Fruit fly (Drosophila melanogaster) whole organism, adult: Measurements from ENCODE around the gene miple2.

Experiments
- CG11617 ChIP-seq: fragments of 200-800 bp; sonication (Bioruptor generic); optimal IDR thresholded peaks from 2 replicates; lab custom pipeline; 2017; ENCODE audit warnings: mild to moderate bottlenecking, missing biosample characterization, missing genetic modification reagents, missing genetic modification characterization
- CG12768 ChIP-seq: fragments of 200-800 bp; sonication (Bioruptor generic); optimal IDR thresholded peaks from 2 replicates; lab custom pipeline; 2017; ENCODE audit warnings: missing biosample characterization, missing genetic modification characterization, mild to moderate bottlenecking, moderate library complexity, missing genetic modification reagents
- CG14711 ChIP-seq: fragments of 200-800 bp; sonication (Bioruptor generic); optimal IDR thresholded peaks from 2 replicates; lab custom pipeline; 2018; ENCODE audit warnings: missing biosample characterization, mild to moderate bottlenecking, missing genetic modification characterization, moderate library complexity
- CG1620 ChIP-seq: fragments of 200-800 bp; sonication (Bioruptor generic); optimal IDR thresholded peaks from 2 replicates; lab custom pipeline; 2016; ENCODE audit warnings: missing biosample characterization, missing genetic modification characterization
- CG33017 ChIP-seq: fragments of 200-800 bp; sonication (Bioruptor generic); optimal IDR thresholded peaks from 2 replicates; lab custom pipeline; 2018; ENCODE audit warnings: missing biosample characterization, mild to moderate bottlenecking, missing genetic modification characterization, moderate library complexity
- CG5204 ChIP-seq: fragments of 200-800 bp; sonication (Bioruptor generic); optimal IDR thresholded peaks from 2 replicates; lab custom pipeline; 2016; ENCODE audit warnings: missing biosample characterization, missing genetic modification characterization
- CG7045 ChIP-seq: fragments of 200-800 bp; sonication (Bioruptor generic); optimal IDR thresholded peaks from 2 replicates; lab custom pipeline; 2017; ENCODE audit warnings: missing biosample characterization, mild to moderate bottlenecking, missing genetic modification characterization
- CG7101 ChIP-seq: fragments of 200-800 bp; sonication (Bioruptor generic); optimal IDR thresholded peaks from 2 replicates; lab custom pipeline; 2018; ENCODE audit warnings: missing biosample characterization, mild to moderate bottlenecking, missing genetic modification characterization, moderate library complexity
- Clk ChIP-seq: fragments of 200-800 bp; sonication (Bioruptor generic); optimal IDR thresholded peaks from 2 replicates; lab custom pipeline; 2017; ENCODE audit warnings: missing biosample characterization, missing genetic modification characterization
- Crg-1 ChIP-seq: fragments of 200-800 bp; sonication (Bioruptor generic); optimal IDR thresholded peaks from 2 replicates; lab custom pipeline; 2016; ENCODE audit warnings: missing biosample characterization, missing genetic modification characterization
- Hr96 ChIP-seq: fragments of 200-800 bp; sonication (Bioruptor generic); optimal IDR thresholded peaks from 2 replicates; lab custom pipeline; 2016; ENCODE audit warnings: missing biosample characterization, missing genetic modification characterization
- Mnt ChIP-seq: fragments of 200-800 bp; sonication (Bioruptor generic); optimal IDR thresholded peaks from 2 replicates; lab custom pipeline; 2016; ENCODE audit warnings: missing biosample characterization, mild to moderate bottlenecking, missing genetic modification characterization
- bab1 ChIP-seq: fragments of 200-800 bp; sonication (Bioruptor generic); optimal IDR thresholded peaks from 3 replicates; lab custom pipeline; 2019; ENCODE audit warnings: missing biosample characterization, mild to moderate bottlenecking, missing genetic modification characterization, moderate library complexity
- cic ChIP-seq: fragments of 200-800 bp; sonication (Bioruptor generic); optimal IDR thresholded peaks from 2 replicates; lab custom pipeline; 2017; ENCODE audit warnings: missing biosample characterization, mild to moderate bottlenecking, missing genetic modification characterization, moderate library complexity
- cnc ChIP-seq, 2 experiments: fragments of >200 bp; optimal IDR thresholded peaks; 2 replicates each; lab custom pipeline; 2017
- kay ChIP-seq: fragments of 200-800 bp; sonication (Bioruptor generic); peaks from one replicate; lab custom pipeline; 2016; ENCODE audit warnings: missing biosample characterization, missing genetic modification characterization, borderline replicate concordance
- ovo ChIP-seq: fragments of 200-800 bp; sonication (Bioruptor generic); optimal IDR thresholded peaks from 2 replicates; lab custom pipeline; 2016; ENCODE audit warnings: missing biosample characterization, missing genetic modification characterization
- pad ChIP-seq: fragments of 200-800 bp; sonication (Bioruptor generic); optimal IDR thresholded peaks from 3 replicates; lab custom pipeline; 2017; ENCODE audit warnings: missing biosample characterization, missing genetic modification characterization, mild to moderate bottlenecking, moderate library complexity, missing genetic modification reagents
- tj ChIP-seq: fragments of 200-800 bp; sonication (Bioruptor generic); optimal IDR thresholded peaks from 3 replicates; lab custom pipeline; 2017; ENCODE audit warnings: missing biosample characterization, mild to moderate bottlenecking, missing genetic modification characterization, moderate library complexity
- toe ChIP-seq: fragments of 200-800 bp; sonication (Bioruptor generic); optimal IDR thresholded peaks from 2 replicates; lab custom pipeline; 2016; ENCODE audit warnings: missing biosample characterization, missing genetic modification characterization

Gene miple2

DNA sequence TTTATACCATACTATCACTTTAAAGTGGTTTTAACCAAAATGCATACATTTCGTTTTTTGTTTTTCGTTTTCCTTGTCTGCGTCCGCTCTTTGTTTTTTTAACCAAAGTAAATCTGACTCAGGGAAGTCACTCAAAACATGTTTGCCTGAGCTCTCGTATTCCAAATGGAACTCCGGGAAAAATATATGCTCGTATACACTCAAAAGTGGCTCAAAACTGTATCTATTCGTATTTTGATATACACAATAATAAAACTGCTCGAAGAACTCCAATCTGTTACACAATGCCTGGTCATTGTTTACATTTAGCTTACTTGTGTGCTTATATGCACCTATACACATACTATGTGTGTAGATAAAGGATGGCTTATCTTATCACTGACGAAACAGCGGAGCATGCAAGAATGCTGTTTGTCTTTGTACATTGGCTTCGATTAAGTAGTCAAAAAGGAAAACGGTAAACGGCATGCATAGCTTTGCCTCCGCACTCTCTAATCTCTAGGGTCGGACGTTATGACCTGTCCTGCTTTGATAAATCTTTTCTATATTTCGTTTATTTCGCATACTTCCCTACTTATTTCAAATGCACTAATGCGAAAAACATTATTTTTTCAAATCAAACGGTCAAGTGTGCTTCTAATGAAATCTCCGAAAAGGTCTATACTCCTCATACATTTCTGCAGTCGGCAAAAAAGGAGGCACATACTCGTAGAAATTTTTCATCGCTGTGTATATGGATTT is at the start of gene miple2:
Gene miple2, plus strand, starts transcription at position 441 of the 741 bp plus-strand sequence.
- no peak for TF ChIP-seq bab1
- peak; percentile 1 for TF ChIP-seq cic
- TF ChIP-seq Clk = no peak
- peak; percentile 10 for TF ChIP-seq CG7101 (tag; lab: Kevin White, UChicago)
- no peak for TF ChIP-seq CG12768 (GFP tag; lab: Kevin White, UChicago)
- TF ChIP-seq Mnt = no peak
- TF ChIP-seq CG11617 = peak; percentile 14
- TF ChIP-seq Hr96 (GFP tag; lab: Kevin White, UChicago) = no peak
- no peak for TF ChIP-seq CG7045 (GFP tag; lab: Kevin White, UChicago)
- TF ChIP-seq CG33017 (tag; lab: Kevin White, UChicago) = no peak
- TF ChIP-seq CG14711 = no peak
- peak; percentile 27 for TF ChIP-seq pad (GFP tag; lab: Kevin White, UChicago)
- TF ChIP-seq cnc (optimal IDR thresholded peaks at IDR 0.05; lab: Kevin White, UChicago) = peak; percentile 50 to 70
- no peak for TF ChIP-seq toe (GFP tag; lab: Kevin White, UChicago)
- TF ChIP-seq CG1620 (GFP tag; lab: Kevin White, UChicago) = no peak
- no peak for TF ChIP-seq kay (GFP tag; lab: Kevin White, UChicago)
- TF ChIP-seq tj (GFP tag; lab: Kevin White, UChicago) = peak; percentile 68
- TF ChIP-seq CG5204 = no peak
- TF ChIP-seq Crg-1 (GFP tag; lab: Kevin White, UChicago) = no peak
- no peak for TF ChIP-seq ovo (GFP tag; lab: Kevin White, UChicago)

DNA sequence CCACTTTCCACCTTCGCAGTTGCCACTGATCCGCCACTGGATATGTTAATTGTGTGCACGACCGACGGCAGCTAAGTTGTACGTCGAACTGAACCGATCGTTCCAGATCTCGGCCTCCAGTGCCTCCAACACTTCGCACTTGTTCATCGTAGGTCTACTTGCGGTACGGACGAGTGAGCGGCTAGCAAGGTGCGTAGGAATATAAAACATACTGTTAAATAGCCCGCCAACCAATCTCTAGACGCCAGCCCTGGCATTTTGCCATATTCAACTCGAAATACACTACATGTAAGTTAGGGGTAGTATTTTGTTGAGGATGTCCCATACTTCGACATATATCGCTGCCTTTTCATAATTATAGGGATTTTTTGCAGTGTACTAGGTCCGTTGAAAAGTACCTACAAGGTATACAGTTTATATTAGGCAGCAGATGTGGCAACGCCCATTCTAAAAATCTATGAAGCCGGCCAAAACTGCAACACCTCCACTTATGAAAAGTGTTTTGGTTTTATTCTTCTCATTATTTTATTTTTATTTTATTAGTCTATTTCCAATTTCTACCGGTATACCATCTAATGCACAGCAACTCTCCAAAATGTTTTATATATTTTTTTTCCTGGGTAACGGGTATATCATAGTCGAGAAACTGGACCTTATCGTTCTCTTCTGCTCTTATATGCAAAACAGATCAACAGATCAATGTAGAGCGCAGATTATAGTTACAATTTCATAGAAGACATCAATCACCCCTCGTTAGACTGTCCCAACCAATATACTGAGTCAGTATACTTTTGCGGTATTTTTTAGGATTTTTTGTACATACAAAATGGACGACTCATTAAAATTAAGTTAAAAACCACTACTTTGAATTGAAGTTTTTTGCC is 47.7 kb upstream of the miple2 start, which contains the start of the genes pyx and CG33229:
Gene pyx, minus strand, starts transcription at position 51 of the 884 bp plus-strand sequence.
Gene CG33229, plus strand, starts transcription at position 834 of the 884 bp plus-strand sequence.
- no peak for TF ChIP-seq kay (GFP tag; lab: Kevin White, UChicago)
- peak; percentile 75 for TF ChIP-seq CG1620 (GFP tag; lab: Kevin White, UChicago)
- TF ChIP-seq Clk = peak; percentile 40
- peak; percentile 79 for TF ChIP-seq ovo (GFP tag; lab: Kevin White, UChicago)
- peak; percentile 86 for TF ChIP-seq CG12768 (GFP tag; lab: Kevin White, UChicago)
- TF ChIP-seq CG5204 = no peak
- peak; percentile 79 for TF ChIP-seq CG11617
- peak; percentile 80 for TF ChIP-seq CG7045 (GFP tag; lab: Kevin White, UChicago)
- peak; percentile 73 for TF ChIP-seq Crg-1 (GFP tag; lab: Kevin White, UChicago)
- TF ChIP-seq Hr96 (GFP tag; lab: Kevin White, UChicago) = peak; percentile 84
- TF ChIP-seq CG33017 (tag; lab: Kevin White, UChicago) = peak; percentile 63
- TF ChIP-seq Mnt = peak; percentile 52
- peak; percentile 74 for TF ChIP-seq CG7101 (tag; lab: Kevin White, UChicago)
- TF ChIP-seq bab1 = peak; percentile 72
- peak; percentile 91 for TF ChIP-seq toe (GFP tag; lab: Kevin White, UChicago)
- no peak for TF ChIP-seq cnc (optimal IDR thresholded peaks at IDR 0.05; lab: Kevin White, UChicago)
- TF ChIP-seq CG14711 = peak; percentile 18
- peak; percentile 58 for TF ChIP-seq tj (GFP tag; lab: Kevin White, UChicago)
- no peak for TF ChIP-seq cic
- peak; percentile 64 for TF ChIP-seq pad (GFP tag; lab: Kevin White, UChicago)

DNA sequence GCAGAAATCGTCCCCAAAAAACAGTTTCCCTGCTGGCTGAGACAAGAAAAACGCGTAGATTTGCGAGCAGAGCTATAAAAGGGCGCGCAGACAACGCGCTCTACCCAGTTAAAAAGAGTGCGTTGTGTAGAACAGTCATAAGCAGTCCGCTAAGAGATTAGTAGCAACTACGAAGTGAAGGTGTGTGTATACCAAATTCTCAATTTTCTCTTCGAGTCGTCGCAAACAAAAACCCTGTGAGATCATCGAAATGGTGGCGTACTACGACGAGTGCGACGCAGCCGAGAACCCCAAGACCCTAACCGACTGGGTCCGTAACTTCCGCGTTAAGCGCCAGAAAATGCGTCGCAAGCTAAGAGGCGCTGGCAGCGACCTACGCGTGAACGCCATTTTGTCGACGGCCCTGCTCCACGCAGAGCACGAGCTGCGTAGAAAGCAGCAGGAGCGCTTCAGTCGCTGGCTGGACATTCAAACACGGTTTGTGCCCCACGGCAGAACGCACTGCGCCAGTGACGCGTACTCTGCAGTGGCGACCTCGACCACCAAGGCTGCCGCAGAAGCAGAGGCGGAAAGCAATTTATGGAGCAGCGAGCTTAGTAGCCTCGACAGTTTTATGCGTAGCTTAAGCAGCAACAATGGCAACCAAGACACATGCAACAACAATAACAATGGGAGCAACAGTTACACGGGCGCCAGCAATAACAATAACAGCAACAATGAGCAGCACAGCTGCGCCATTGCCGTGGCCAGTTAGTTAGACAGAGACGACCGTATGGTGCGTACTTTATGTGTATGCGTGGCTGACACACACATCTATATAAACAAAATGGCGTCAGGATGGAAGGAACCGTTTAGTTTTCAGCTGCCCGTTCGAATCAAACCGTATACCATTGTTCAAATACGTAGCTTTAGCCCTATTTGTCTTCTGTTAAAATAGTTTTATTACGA is 46.7 kb upstream of the miple2 start:
- peak; percentile 25 for TF ChIP-seq CG11617
- no peak for TF ChIP-seq Crg-1 (GFP tag; lab: Kevin White, UChicago)
- TF ChIP-seq bab1 = no peak
- TF ChIP-seq CG33017 (tag; lab: Kevin White, UChicago) = no peak
- peak; percentile 95 for TF ChIP-seq ovo (GFP tag; lab: Kevin White, UChicago)
- TF ChIP-seq tj (GFP tag; lab: Kevin White, UChicago) = peak; percentile 16
- peak; percentile 12 for TF ChIP-seq CG12768 (GFP tag; lab: Kevin White, UChicago)
- TF ChIP-seq cic = peak; percentile 21
- no peak for TF ChIP-seq CG5204
- TF ChIP-seq CG7045 (GFP tag; lab: Kevin White, UChicago) = peak; percentile 6
- no peak for TF ChIP-seq cnc (optimal IDR thresholded peaks at IDR 0.05; lab: Kevin White, UChicago)
- peak; percentile 55 for TF ChIP-seq CG1620 (GFP tag; lab: Kevin White, UChicago)
- no peak for TF ChIP-seq kay (GFP tag; lab: Kevin White, UChicago)
- TF ChIP-seq Mnt = peak; percentile 44

DNA sequence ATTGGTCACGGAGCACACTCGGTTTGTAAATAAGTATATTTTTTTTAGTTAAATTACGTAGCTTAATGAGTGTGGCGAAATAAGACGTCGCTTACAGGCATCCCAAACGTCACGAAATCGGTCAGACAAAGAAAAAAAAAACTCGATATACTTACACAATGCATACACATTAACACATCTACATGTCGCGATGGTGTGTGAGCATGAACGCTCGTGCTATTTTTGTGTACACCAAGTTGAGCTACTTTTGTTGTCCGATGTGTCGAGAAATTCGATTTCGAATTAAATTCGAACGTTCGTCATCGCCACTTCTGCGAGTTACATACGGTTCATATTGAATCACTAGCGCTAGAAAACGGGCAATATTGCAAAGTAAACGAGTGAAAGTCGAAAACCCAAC is 45.9 kb upstream of the miple2 start:
- no peak for TF ChIP-seq Crg-1 (GFP tag; lab: Kevin White, UChicago)
- TF ChIP-seq CG14711 = no peak
- TF ChIP-seq cic = peak; percentile 33
- no peak for TF ChIP-seq bab1
- TF ChIP-seq tj (GFP tag; lab: Kevin White, UChicago) = no peak
- no peak for TF ChIP-seq CG7101 (tag; lab: Kevin White, UChicago)
- no peak for TF ChIP-seq ovo (GFP tag; lab: Kevin White, UChicago)
- peak; percentile 99 for TF ChIP-seq kay (GFP tag; lab: Kevin White, UChicago)
- TF ChIP-seq CG5204 = no peak
- TF ChIP-seq CG33017 (tag; lab: Kevin White, UChicago) = no peak
- TF ChIP-seq cnc (optimal IDR thresholded peaks at IDR 0.05; lab: Kevin White, UChicago) = no peak
- TF ChIP-seq Hr96 (GFP tag; lab: Kevin White, UChicago) = no peak
- TF ChIP-seq Mnt = peak; percentile 33
- TF ChIP-seq CG1620 (GFP tag; lab: Kevin White, UChicago) = no peak
- TF ChIP-seq pad (GFP tag; lab: Kevin White, UChicago) = no peak
